Worm (Caenorhabditis elegans): ENCODE measurements around the gene pes-8.

pes-8 gene

ce11 chrX:9255993-9256392 lies 4.4 kb downstream of the pes-8 start:
- TF ChIP-seq flt-1 (GFP tag; IDR thresholded peaks at IDR 0.05), result no peak
- no peak for TF ChIP-seq sea-1 (GFP tag; conservative IDR thresholded peaks at IDR 0.05)
- TF ChIP-seq pes-1 (GFP tag; IDR thresholded peaks at IDR 0.05), result no peak
- TF ChIP-seq scrt-1 (GFP tag; IDR thresholded peaks at IDR 0.05), result no peak
- TF ChIP-seq hmbx-1 (tag; optimal IDR thresholded peaks at IDR 0.05), result no peak

ce11 chrX:9259552-9259951 lies 8.0 kb downstream of the pes-8 start, which contains the start of gene F18G5.1:
F18G5.1 (plus strand) TSS chrX:9259852.
- TF ChIP-seq ets-7 (tag; optimal IDR thresholded peaks at IDR 0.05) (no peak), ama-1 (optimal IDR thresholded peaks at IDR 0.05) (no peak), hmbx-1 (tag; optimal IDR thresholded peaks at IDR 0.05) (no peak), tbx-11 (GFP tag; IDR thresholded peaks at IDR 0.05) (no peak), tra-4 (tag; optimal IDR thresholded peaks at IDR 0.05) (no peak), ceh-36 (tag; optimal IDR thresholded peaks at IDR 0.05) (no peak), tbx-37 (GFP tag; conservative IDR thresholded peaks at IDR 0.05) (no peak), hmg-4 (GFP tag; optimal IDR thresholded peaks at IDR 0.05) (no peak), aly-1 (tag; optimal IDR thresholded peaks at IDR 0.05) (no peak), B0310.2 (tag; optimal IDR thresholded peaks at IDR 0.05) (no peak), flt-1 (GFP tag; IDR thresholded peaks at IDR 0.05) (no peak), scrt-1 (GFP tag; IDR thresholded peaks at IDR 0.05) (no peak), hnd-1 (tag; optimal IDR thresholded peaks at IDR 0.05) (no peak), sea-1 (GFP tag; conservative IDR thresholded peaks at IDR 0.05) (no peak)

ce11 chrX:9261626-9262189 lies 10.1 kb downstream of the pes-8 start:
- TF ChIP-seq hmg-4 (GFP tag; optimal IDR thresholded peaks at IDR 0.05) (no peak), flt-1 (GFP tag; IDR thresholded peaks at IDR 0.05) (no peak), B0310.2 (tag; optimal IDR thresholded peaks at IDR 0.05) (no peak), pes-1 (GFP tag; IDR thresholded peaks at IDR 0.05) (no peak), tbx-11 (GFP tag; IDR thresholded peaks at IDR 0.05) (no peak), hnd-1 (tag; optimal IDR thresholded peaks at IDR 0.05) (no peak), ceh-36 (tag; optimal IDR thresholded peaks at IDR 0.05) (no peak), F13C5.2 (tag; optimal IDR thresholded peaks at IDR 0.05) (no peak), sea-1 (GFP tag; conservative IDR thresholded peaks at IDR 0.05) (no peak), ama-1 (optimal IDR thresholded peaks at IDR 0.05) (no peak), ets-7 (tag; optimal IDR thresholded peaks at IDR 0.05) (no peak), aly-1 (tag; optimal IDR thresholded peaks at IDR 0.05) (no peak), hmbx-1 (tag; optimal IDR thresholded peaks at IDR 0.05) (no peak), tbx-37 (GFP tag; conservative IDR thresholded peaks at IDR 0.05) (no peak)

- TF ChIP-seq hmg-4 (GFP tag; optimal IDR thresholded peaks at IDR 0.05) (no peak), F13C5.2 (tag; optimal IDR thresholded peaks at IDR 0.05) (no peak), B0310.2 (tag; optimal IDR thresholded peaks at IDR 0.05) (no peak), sea-1 (GFP tag; conservative IDR thresholded peaks at IDR 0.05) (no peak), ceh-36 (tag; optimal IDR thresholded peaks at IDR 0.05) (no peak), tbx-11 (GFP tag; IDR thresholded peaks at IDR 0.05) (no peak)
Measured at ce11 chrX:9264231-9264630, 12.6 kb downstream of the pes-8 start, which contains the start of gene F18G5.6. F18G5.6 (minus strand) TSS chrX:9264331.

ce11 chrX:9264636-9265035 lies 13.0 kb downstream of the pes-8 start:
- no peak for TF ChIP-seq aly-1 (tag; optimal IDR thresholded peaks at IDR 0.05)
- TF ChIP-seq hnd-1 (tag; optimal IDR thresholded peaks at IDR 0.05), result no peak
- TF ChIP-seq hmbx-1 (tag; optimal IDR thresholded peaks at IDR 0.05), result no peak
- no peak for TF ChIP-seq B0310.2 (tag; optimal IDR thresholded peaks at IDR 0.05)
- TF ChIP-seq F13C5.2 (tag; optimal IDR thresholded peaks at IDR 0.05), result no peak
- TF ChIP-seq ceh-13 (GFP tag; optimal IDR thresholded peaks at IDR 0.05), result no peak
- TF ChIP-seq ets-7 (tag; optimal IDR thresholded peaks at IDR 0.05), result no peak
- TF ChIP-seq ama-1 (optimal IDR thresholded peaks at IDR 0.05), result no peak
- no peak for TF ChIP-seq hmg-4 (GFP tag; optimal IDR thresholded peaks at IDR 0.05)
- no peak for TF ChIP-seq tra-4 (tag; optimal IDR thresholded peaks at IDR 0.05)
- no peak for TF ChIP-seq ceh-36 (tag; optimal IDR thresholded peaks at IDR 0.05)
- no peak for TF ChIP-seq tbx-37 (GFP tag; conservative IDR thresholded peaks at IDR 0.05)

ce11 chrX:9266512-9266911 lies 14.9 kb downstream of the pes-8 start:
- TF ChIP-seq tbx-11 (GFP tag; IDR thresholded peaks at IDR 0.05) (no peak), ama-1 (optimal IDR thresholded peaks at IDR 0.05) (no peak), aly-1 (tag; optimal IDR thresholded peaks at IDR 0.05) (no peak), hnd-1 (tag; optimal IDR thresholded peaks at IDR 0.05) (no peak), hmg-4 (GFP tag; optimal IDR thresholded peaks at IDR 0.05) (no peak), pes-1 (GFP tag; IDR thresholded peaks at IDR 0.05) (no peak), hmbx-1 (tag; optimal IDR thresholded peaks at IDR 0.05) (no peak), F13C5.2 (tag; optimal IDR thresholded peaks at IDR 0.05) (no peak), tra-4 (tag; optimal IDR thresholded peaks at IDR 0.05) (no peak), scrt-1 (GFP tag; IDR thresholded peaks at IDR 0.05) (no peak), ceh-36 (tag; optimal IDR thresholded peaks at IDR 0.05) (no peak), flt-1 (GFP tag; IDR thresholded peaks at IDR 0.05) (no peak), sea-1 (GFP tag; conservative IDR thresholded peaks at IDR 0.05) (no peak), ets-7 (tag; optimal IDR thresholded peaks at IDR 0.05) (no peak), tbx-37 (GFP tag; conservative IDR thresholded peaks at IDR 0.05) (no peak)

ce11 chrX:9268373-9268772 lies 16.8 kb downstream of the pes-8 start:
- TF ChIP-seq ama-1 (optimal IDR thresholded peaks at IDR 0.05) (peak; percentile 29), hmg-4 (GFP tag; optimal IDR thresholded peaks at IDR 0.05) (no peak)

- no peak for TF ChIP-seq tra-4 (tag; optimal IDR thresholded peaks at IDR 0.05)
- TF ChIP-seq ama-1 (optimal IDR thresholded peaks at IDR 0.05), result no peak
- no peak for TF ChIP-seq ceh-13 (GFP tag; optimal IDR thresholded peaks at IDR 0.05)
- no peak for TF ChIP-seq tbx-37 (GFP tag; conservative IDR thresholded peaks at IDR 0.05)
- no peak for TF ChIP-seq F13C5.2 (tag; optimal IDR thresholded peaks at IDR 0.05)
- TF ChIP-seq hmbx-1 (tag; optimal IDR thresholded peaks at IDR 0.05), result no peak
- TF ChIP-seq flt-1 (GFP tag; IDR thresholded peaks at IDR 0.05), result no peak
- TF ChIP-seq hnd-1 (tag; optimal IDR thresholded peaks at IDR 0.05), result no peak
- TF ChIP-seq hmg-4 (GFP tag; optimal IDR thresholded peaks at IDR 0.05), result no peak
- no peak for TF ChIP-seq aly-1 (tag; optimal IDR thresholded peaks at IDR 0.05)
- TF ChIP-seq sea-1 (GFP tag; conservative IDR thresholded peaks at IDR 0.05), result no peak
Measured at ce11 chrX:9270753-9271152, 19.2 kb downstream of the pes-8 start, which contains the start of gene B0416.5. B0416.5 (minus strand) TSS chrX:9270853.

Measured in whole organism, early embryonic.